Worm (Caenorhabditis elegans) whole organism, L1 larva: ENCODE results near the gene bmk-1.

ENCODE experiments used
- aha-1 ChIP-seq: fragments of 150-350 bp; optimal IDR thresholded peaks from 2 replicates; lab custom pipeline; 2014; ENCODE audit warnings: missing biosample characterization, missing genetic modification characterization
- dpl-1 ChIP-seq, 3 experiments: fragments of 150-350 bp in 2 of 3; sonication (generic microtip) in 1 of 3; optimal IDR thresholded peaks; 2 replicates each; lab custom pipeline; 2014 to 2017; ENCODE audit warnings: missing biosample characterization in 3 of 3, missing genetic modification characterization in 3 of 3, missing genetic modification reagents in 3 of 3
- fkh-10 ChIP-seq: sonication (generic microtip); optimal IDR thresholded peaks from 2 replicates; lab custom pipeline; 2017; ENCODE audit warnings: missing biosample characterization, missing genetic modification reagents, missing genetic modification characterization
- lin-39 ChIP-seq: fragments of 150-350 bp; optimal IDR thresholded peaks from 2 replicates; lab custom pipeline; 2014; ENCODE audit warnings: missing biosample characterization, missing genetic modification reagents, missing genetic modification characterization
- mep-1 ChIP-seq: fragments of 150-350 bp; optimal IDR thresholded peaks from 2 replicates; lab custom pipeline; 2014; ENCODE audit warnings: missing biosample characterization, missing genetic modification characterization
- nhr-11 ChIP-seq: fragments of 150-350 bp; optimal IDR thresholded peaks from 2 replicates; lab custom pipeline; 2014; ENCODE audit warnings: missing biosample characterization, missing genetic modification characterization
- nhr-12 ChIP-seq: sonication (generic microtip); optimal IDR thresholded peaks from 2 replicates; lab custom pipeline; 2017; ENCODE audit warnings: missing biosample characterization, missing genetic modification characterization
- nhr-237 ChIP-seq: fragments of 150-350 bp; optimal IDR thresholded peaks from 2 replicates; lab custom pipeline; 2014; ENCODE audit warnings: missing biosample characterization, missing genetic modification characterization
- skn-1 ChIP-seq: fragments of 150-350 bp; optimal IDR thresholded peaks from 2 replicates; lab custom pipeline; 2014; ENCODE audit warnings: missing biosample characterization, missing genetic modification characterization
- unc-130 ChIP-seq: fragments of 150-350 bp; optimal IDR thresholded peaks from 2 replicates; lab custom pipeline; 2017; ENCODE audit warnings: missing biosample characterization, missing genetic modification characterization, inconsistent platforms
- unc-62 ChIP-seq: fragments of 150-350 bp; optimal IDR thresholded peaks from 2 replicates; lab custom pipeline; 2014; ENCODE audit warnings: missing biosample characterization, missing genetic modification reagents, missing genetic modification characterization
- unc-98 ChIP-seq: fragments of 200-800 bp; sonication (Bioruptor generic); IDR thresholded peaks from 2 replicates; pipeline ENCODE4 v1.3.6; 2022; ENCODE audit warnings: missing genetic modification characterization, missing compliant biosample characterization
- ztf-4 ChIP-seq: fragments of 150-350 bp; optimal IDR thresholded peaks from 2 replicates; lab custom pipeline; 2014; ENCODE audit warnings: missing biosample characterization, missing genetic modification characterization

DNA sequence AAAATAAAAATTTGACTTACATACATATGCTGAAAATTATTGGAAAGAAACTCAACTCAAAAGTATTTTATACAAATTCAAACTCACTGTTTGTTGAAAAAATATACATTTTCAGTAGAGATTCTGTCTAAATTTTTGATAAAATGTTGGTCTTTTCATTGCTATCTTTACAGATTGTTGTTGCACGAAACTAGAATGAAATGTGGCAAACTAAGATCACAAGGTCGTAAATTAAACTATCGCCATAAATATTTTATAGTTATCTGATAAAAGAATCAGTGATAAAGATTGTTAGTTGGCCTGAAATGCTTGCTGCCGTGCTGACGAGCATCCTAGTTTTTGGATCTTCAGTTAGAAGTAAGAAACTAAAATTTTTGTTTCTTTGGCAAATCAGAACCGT lies 22.2 kb upstream of the bmk-1 start, which contains the start of gene clec-55:
- TF ChIP-seq fkh-10 (GFP tag; lab: Kevin White, UChicago) (no peak), lin-39 (tag; lab: Kevin White, UChicago) (no peak), unc-62 (GFP tag; lab: Kevin White, UChicago) (no peak), mep-1 (tag; lab: Kevin White, UChicago) (no peak), aha-1 (tag; lab: Kevin White, UChicago) (no peak), ztf-4 (tag; lab: Kevin White, UChicago) (no peak), nhr-11 (tag; lab: Kevin White, UChicago) (no peak), unc-130 (tag; lab: Kevin White, UChicago) (no peak), nhr-237 (tag; lab: Kevin White, UChicago) (no peak), unc-98 (GFP tag; lab: Robert Waterston, UW) (no peak), nhr-12 (tag; lab: Kevin White, UChicago) (no peak), dpl-1 (GFP tag; optimal IDR thresholded peaks at IDR 0.05; lab: Kevin White, UChicago) (no peak), skn-1 (no peak)
